Worm (Caenorhabditis elegans) whole organism, L3 larva: ENCODE data around the gene sod-3.

Source experiments
- ZK546.5 ChIP-seq: sonication (generic microtip); optimal IDR thresholded peaks from 2 replicates; lab custom pipeline; 2017; ENCODE audit warnings: missing biosample characterization, missing genetic modification characterization
- ceh-16 ChIP-seq: sonication (generic microtip); optimal IDR thresholded peaks from 2 replicates; lab custom pipeline; 2017; ENCODE audit warnings: missing biosample characterization, missing genetic modification characterization
- elt-3 ChIP-seq, 3 experiments: fragments of 150-350 bp in 1 of 3; sonication (generic microtip) in 2 of 3; optimal IDR thresholded peaks; 2 replicates in 2 of 3; 4 replicates in 1 of 3; lab custom pipeline; 2014 to 2017; ENCODE audit warnings: missing biosample characterization in 3 of 3, missing genetic modification characterization in 3 of 3
- lin-15B ChIP-seq: fragments of 150-350 bp; optimal IDR thresholded peaks from 2 replicates; lab custom pipeline; 2014; ENCODE audit warnings: missing biosample characterization, missing genetic modification characterization
- mdl-1 ChIP-seq: fragments of 150-350 bp; optimal IDR thresholded peaks from 2 replicates; lab custom pipeline; 2014; ENCODE audit warnings: missing biosample characterization, missing genetic modification characterization
- nfya-1 ChIP-seq: sonication (generic microtip); optimal IDR thresholded peaks from 2 replicates; lab custom pipeline; 2017; ENCODE audit warnings: missing genetic modification characterization, mild to moderate bottlenecking, missing compliant biosample characterization, antibody characterized with exemption, moderate library complexity; ENCODE audit not compliant: insufficient read depth
- skn-1 ChIP-seq: fragments of 150-350 bp; optimal IDR thresholded peaks from 2 replicates; lab custom pipeline; 2014; ENCODE audit warnings: missing biosample characterization, missing genetic modification characterization
- snpc-4 ChIP-seq: fragments of 150-350 bp; optimal IDR thresholded peaks from 2 replicates; lab custom pipeline; 2014; ENCODE audit warnings: missing biosample characterization, missing genetic modification characterization
- unc-39 ChIP-seq: sonication (generic microtip); optimal IDR thresholded peaks from 4 replicates; lab custom pipeline; 2017; ENCODE audit warnings: missing biosample characterization, missing genetic modification characterization

DNA sequence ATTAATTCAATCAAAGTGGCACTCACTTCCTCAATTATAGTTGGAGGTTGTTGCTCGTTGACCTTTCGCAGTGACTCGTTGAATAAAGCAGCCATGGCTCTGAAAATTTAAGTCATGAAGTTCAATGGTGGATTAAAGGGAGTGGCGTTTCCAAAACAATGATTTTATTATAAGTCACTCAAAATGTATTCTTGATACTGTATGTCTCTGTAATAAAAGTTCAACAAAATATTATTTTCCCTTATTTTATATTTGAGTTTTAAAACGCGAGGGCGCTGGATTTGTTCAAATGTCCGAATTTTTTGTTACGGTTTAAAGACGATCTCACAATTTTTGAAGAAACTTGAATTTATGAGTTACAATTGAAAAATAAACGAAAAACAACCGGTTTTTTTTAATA lies 20.5 kb upstream of the sod-3 start, which contains the start of gene C30G4.4:
- TF ChIP-seq ceh-16 (tag; lab: Kevin White, UChicago) (no peak), lin-15B (tag; lab: Kevin White, UChicago) (no peak), elt-3 (tag; optimal IDR thresholded peaks at IDR 0.05; lab: Kevin White, UChicago) (no peak), unc-39 (tag; lab: Kevin White, UChicago) (no peak), snpc-4 (no peak), skn-1 (tag; lab: Kevin White, UChicago) (no peak), mdl-1 (tag; lab: Kevin White, UChicago) (no peak), nfya-1 (tag; lab: Kevin White, UChicago) (no peak), ZK546.5 (tag; lab: Kevin White, UChicago) (no peak)
